Fruit fly (Drosophila melanogaster) Kc167 (cell line): ENCODE data around the gene usp.

Experiments used
- Myc ChIP-seq: fragments of >200 bp; optimal IDR thresholded peaks from 2 replicates; lab custom pipeline; 2017; ENCODE audit warnings: missing external identifiers
- Sin3A ChIP-seq: fragments of >200 bp; optimal IDR thresholded peaks from 2 replicates; lab custom pipeline; 2018; ENCODE audit warnings: missing external identifiers
- h ChIP-seq: fragments of >200 bp; optimal IDR thresholded peaks from 3 replicates; lab custom pipeline; 2018; ENCODE audit warnings: missing external identifiers
- insv ChIP-seq: fragments of >200 bp; optimal IDR thresholded peaks from 3 replicates; lab custom pipeline; 2018; ENCODE audit warnings: missing external identifiers
- psq ChIP-seq: fragments of >200 bp; optimal IDR thresholded peaks from 2 replicates; lab custom pipeline; 2017; ENCODE audit warnings: missing external identifiers
- ttk ChIP-seq: sonication (Bioruptor generic); optimal IDR thresholded peaks from 2 replicates; lab custom pipeline; 2017; ENCODE audit warnings: missing external identifiers

Gene usp

DNA sequence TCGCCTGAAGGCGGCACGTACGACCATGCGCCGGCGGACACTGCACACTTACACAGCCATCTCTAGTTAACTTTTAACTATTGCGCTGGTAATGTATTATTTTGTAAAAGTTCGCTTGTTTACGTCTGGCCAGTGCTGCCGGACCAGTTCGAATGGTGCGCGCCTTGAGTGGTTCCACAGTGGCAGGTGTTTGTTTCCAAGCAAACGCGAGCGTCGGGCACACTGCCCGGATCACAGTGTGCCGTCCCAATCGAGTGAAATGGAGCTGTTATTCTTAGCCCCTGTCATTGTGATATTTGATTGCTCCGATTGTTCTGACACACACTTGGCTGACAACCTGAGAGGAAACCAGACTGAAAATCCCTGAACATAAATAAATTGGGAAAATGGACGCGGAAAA is 31.2 kb upstream of the usp start, which contains the start of gene CG4199:
TSS of gene CG4199 (minus strand) at position 159 of the 400 bp plus-strand sequence.
- TF ChIP-seq Myc (lab: Kevin White, UChicago) (no peak), h (no peak), ttk (no peak), insv (no peak), psq (no peak), Sin3A (lab: Kevin White, UChicago) (no peak)

DNA sequence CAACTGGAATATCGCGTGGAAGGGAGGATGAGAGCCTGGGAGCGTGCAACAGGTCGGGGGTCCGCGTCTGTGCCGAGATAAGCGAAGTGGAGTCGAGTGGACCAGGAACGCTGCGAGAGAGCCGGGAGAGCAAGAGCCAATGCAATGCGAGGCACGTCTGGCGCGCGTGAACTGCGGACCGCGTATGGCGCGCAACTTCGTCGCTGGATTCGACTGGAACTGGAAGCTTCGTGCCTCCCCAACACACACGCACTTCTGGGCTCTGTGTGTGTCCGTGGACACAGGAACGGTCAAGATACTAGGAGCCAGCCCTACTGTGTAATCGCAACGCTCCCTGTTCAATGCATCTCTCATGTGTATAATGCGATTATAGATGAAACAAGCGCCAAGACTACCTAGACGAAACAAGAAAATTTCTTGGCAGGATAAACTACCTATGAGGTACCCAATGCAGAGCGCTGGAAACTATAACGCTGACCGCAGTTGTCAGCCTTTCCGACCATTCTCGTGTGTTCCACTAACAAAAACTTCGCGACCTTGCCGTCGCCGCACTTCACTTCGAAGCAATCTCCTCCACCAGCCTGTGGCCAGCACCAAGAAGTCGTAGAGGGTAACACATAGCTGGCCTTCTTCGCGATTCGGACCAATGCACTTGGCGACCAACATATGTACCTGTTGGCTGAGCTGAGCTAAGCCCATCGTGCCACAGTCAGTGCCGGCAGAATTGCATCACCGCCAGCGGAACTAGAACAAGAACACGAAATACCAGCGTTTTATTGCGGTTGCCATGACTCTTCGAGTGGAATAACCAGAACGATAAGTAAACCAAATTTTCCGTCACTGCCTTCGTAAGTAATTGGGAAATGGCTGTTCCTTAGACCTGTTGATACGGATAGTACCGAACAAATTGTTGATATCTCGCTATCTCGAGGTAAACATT is 30.0 kb upstream of the usp start, which contains the start of gene Rtca:
TSS of gene Rtca (plus strand) at position 536 of the 940 bp plus-strand sequence.
- no peak for TF ChIP-seq psq
- no peak for TF ChIP-seq insv
- no peak for TF ChIP-seq Sin3A (lab: Kevin White, UChicago)
- no peak for TF ChIP-seq Myc (lab: Kevin White, UChicago)
- TF ChIP-seq ttk = no peak

DNA sequence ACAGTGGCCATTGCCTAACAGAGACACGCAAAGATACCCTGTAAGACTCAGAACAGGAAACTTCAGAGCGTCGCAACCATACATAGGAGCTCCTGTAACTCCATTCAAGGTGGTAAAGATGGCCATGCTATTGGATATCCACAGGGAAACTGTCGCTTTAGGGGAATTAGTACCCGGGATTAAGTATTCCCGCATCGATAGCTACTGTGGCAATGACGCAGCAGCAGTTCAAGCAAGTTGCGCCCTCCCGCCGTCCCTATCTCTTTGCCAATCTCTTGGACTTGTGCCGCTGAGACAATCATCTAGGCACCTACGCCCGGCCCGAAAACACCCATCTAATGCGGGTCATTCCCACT is 28.6 kb upstream of the usp start:
- TF ChIP-seq ttk (no peak), h (no peak), Sin3A (lab: Kevin White, UChicago) (no peak), psq (no peak), insv (no peak), Myc (lab: Kevin White, UChicago) (no peak)

DNA sequence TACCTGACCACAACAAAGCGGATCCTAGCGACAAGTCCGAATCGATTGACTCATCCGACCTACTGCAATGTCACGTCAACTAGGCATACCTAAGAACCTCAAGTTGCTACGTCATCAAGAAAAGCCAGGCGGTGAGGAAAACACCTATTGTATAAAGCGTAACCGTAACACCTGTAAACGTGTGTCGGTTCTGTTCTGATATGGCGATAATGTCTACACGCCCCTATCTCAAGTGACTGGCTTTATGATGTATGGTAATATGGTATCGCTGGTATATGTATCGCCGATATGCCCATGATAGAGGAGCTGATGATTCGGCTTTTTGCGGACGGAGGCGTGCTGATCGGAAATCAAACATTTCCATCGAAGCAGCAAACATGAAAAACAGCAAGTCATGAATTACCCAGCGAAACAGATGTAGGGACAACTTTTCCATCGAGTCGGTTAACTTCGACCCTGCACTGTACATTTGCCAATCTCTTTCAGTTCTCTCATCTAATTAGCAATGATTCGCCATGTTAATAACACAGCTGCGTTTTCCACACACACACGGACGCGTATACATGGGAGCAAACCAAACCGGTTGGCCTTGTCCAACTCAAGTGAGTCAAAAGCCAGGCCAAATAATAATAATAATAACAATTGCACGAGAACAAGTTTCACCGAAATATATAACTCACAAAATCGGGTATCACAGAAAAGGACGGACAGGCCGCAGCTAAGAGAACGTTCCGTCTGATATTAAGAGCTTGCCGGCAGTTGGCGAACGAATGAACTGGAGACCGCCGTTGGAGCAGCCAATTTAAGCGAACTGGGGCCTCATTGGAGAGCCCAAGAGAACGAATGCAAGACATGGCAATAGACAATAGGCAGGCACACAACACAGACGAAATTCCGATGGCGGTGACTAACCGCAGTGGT is 27.9 kb upstream of the usp start:
- TF ChIP-seq Myc (lab: Kevin White, UChicago) = no peak
- TF ChIP-seq psq = no peak
- TF ChIP-seq h = no peak
- no peak for TF ChIP-seq Sin3A (lab: Kevin White, UChicago)
- no peak for TF ChIP-seq insv
- no peak for TF ChIP-seq ttk

DNA sequence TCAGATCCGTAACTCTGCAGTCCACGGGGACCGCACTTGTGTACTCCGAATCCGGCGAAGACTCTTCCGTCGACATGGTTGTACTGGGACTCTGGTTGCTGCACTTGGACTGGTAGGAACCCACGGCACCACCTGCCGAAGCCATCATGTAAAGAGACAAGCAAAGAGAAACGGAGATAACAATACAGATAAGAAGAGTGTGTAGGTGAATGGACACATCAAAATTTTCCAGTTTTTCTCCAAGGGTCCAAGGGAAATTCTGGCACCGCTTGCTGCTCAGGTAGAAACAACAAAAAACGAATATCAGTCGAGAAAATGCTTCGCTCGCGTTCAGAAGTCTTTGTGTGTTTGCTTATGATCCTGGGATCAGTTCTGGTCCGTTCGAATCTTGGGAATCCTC is 26.2 kb upstream of the usp start, which contains the start of gene CG4194:
TSS of gene CG4194 (plus strand) at position 301 of the 400 bp plus-strand sequence.
- TF ChIP-seq Myc (lab: Kevin White, UChicago) = no peak
- no peak for TF ChIP-seq Sin3A (lab: Kevin White, UChicago)
- no peak for TF ChIP-seq psq
- TF ChIP-seq h = no peak
- no peak for TF ChIP-seq insv
- no peak for TF ChIP-seq ttk

DNA sequence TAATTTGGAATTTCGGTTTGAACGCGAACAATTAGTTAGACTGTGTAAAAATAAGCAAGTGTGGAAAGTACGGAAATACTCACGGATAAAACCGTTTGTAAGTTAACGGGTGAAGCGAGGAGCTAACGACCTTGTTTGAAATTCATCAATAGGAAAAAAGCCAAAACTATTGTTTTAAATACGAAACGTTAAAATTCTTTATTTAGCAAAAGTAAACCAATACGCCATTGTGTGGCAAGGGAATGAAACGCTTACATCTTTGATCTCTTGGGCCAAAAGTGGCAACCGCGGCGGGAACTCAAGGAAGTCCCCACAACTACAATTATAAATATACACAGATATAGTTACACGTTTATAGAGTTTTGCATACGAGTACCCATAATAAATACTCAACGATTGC is 24.1 kb upstream of the usp start, which contains the start of gene CG14054:
TSS of gene CG14054 (minus strand) at position 101 of the 400 bp plus-strand sequence.
- no peak for TF ChIP-seq Sin3A (lab: Kevin White, UChicago)
- no peak for TF ChIP-seq h
- TF ChIP-seq insv = no peak

DNA sequence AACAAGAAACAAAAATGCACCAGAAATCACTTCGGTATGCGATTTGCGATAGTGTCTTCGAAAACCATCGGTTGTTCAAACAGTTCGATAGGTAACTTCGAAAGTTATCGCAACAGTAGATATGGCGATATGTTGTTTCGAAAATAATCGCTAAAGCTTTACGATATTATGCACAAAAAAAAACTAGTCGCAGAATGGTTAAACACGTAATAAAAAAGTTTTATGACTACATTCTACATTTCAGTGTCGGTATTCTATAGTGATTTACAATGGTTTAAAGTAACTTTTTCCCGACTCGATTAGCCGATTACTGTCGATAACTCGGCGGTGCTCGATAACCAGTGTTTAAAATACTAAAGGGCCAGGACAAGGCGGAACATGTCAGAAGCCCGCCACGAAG is 23.0 kb upstream of the usp start, which contains the start of gene CG4281:
TSS of gene CG4281 (minus strand) at position 70 of the 400 bp plus-strand sequence.
- no peak for TF ChIP-seq Myc (lab: Kevin White, UChicago)
- TF ChIP-seq insv = no peak
- no peak for TF ChIP-seq Sin3A (lab: Kevin White, UChicago)
- TF ChIP-seq ttk = no peak

DNA sequence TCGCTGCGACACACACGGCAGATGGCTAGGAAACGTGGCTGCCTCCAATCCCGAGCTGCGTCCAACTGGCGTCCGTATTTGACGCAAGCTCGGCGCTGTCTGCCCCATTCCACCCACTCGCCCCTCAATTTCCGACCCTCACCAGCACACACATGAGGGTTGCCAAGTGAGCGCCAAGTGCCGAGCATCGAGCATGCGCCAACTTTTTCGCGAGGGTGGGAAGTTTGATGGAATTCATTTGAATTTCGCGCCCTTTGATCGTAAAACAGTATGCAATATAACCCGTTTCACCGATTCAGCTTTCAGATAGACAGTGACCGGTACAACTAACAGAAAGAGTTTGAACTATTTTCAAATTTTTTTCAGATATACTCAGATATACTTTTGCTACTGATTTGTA is 19.7 kb upstream of the usp start, which contains the start of gene Sik2:
TSS of gene Sik2 (minus strand) at position 67 of the 400 bp plus-strand sequence.
- TF ChIP-seq ttk (no peak), Sin3A (lab: Kevin White, UChicago) (no peak), insv (no peak), psq (no peak), h (no peak), Myc (lab: Kevin White, UChicago) (no peak)

DNA sequence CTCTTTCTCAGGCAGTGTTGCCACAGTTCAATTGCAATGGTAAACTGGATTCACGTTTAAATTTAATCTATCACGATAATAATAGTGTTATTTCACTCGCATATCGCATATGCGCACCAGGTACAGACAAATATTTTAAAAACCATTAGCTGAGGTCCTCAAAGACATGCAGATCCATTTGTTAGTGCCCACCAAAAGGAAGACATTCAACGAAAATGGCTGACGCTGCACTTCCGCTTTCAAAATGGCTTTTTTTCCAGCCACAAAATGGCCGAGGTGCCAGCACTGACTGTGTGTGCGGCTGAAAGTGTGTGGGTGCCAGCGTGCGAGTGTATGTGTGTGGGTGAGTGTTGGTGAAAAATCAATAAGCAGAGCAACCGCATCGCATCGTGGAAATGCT is 19.0 kb upstream of the usp start:
- TF ChIP-seq Myc (lab: Kevin White, UChicago) (no peak), psq (no peak), insv (no peak), ttk (no peak), Sin3A (lab: Kevin White, UChicago) (no peak), h (no peak)

DNA sequence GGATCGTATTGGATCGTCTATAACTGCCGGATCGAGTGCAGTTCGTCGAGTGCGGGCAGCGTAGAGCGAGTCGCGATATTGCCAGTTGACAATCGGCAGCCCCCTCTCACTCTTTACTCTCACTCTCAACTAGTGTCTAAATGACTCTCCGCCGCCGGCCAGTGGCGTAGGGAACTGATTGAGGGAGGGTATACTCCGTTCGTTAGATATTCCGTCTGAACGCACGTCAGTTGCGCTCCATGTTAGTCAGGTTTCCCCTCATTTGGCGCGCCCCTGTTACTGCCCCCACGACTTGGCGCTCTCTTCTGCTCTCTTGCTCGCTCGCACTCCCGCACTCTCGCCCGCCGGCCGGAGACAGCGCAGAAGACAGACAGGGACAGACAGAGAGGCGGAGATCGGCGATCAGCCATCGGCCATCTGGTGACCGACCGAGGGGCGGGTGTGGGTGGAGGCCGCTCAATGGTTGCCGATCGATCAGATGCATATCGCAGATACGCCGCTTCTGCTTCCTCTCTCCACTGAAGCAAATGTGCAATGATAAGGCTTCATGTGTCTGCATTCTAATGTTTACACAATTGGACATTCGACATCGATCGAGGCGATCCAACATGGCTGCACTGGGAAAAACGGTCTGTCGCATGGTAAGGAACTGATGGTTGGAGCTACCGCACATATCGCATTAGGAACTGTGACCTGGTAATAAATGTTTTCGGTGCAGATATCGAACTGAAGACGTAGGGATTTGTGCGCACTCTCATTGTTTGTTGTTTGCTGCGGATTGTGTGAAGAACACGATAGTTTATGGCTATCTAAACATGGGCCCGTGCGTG is 8.2 kb upstream of the usp start, which contains the start of gene moody:
TSS of gene moody (minus strand) at position 51 of the 830 bp plus-strand sequence.
- TF ChIP-seq psq (no peak), Sin3A (lab: Kevin White, UChicago) (no peak), h (no peak), insv (no peak), Myc (lab: Kevin White, UChicago) (no peak)

DNA sequence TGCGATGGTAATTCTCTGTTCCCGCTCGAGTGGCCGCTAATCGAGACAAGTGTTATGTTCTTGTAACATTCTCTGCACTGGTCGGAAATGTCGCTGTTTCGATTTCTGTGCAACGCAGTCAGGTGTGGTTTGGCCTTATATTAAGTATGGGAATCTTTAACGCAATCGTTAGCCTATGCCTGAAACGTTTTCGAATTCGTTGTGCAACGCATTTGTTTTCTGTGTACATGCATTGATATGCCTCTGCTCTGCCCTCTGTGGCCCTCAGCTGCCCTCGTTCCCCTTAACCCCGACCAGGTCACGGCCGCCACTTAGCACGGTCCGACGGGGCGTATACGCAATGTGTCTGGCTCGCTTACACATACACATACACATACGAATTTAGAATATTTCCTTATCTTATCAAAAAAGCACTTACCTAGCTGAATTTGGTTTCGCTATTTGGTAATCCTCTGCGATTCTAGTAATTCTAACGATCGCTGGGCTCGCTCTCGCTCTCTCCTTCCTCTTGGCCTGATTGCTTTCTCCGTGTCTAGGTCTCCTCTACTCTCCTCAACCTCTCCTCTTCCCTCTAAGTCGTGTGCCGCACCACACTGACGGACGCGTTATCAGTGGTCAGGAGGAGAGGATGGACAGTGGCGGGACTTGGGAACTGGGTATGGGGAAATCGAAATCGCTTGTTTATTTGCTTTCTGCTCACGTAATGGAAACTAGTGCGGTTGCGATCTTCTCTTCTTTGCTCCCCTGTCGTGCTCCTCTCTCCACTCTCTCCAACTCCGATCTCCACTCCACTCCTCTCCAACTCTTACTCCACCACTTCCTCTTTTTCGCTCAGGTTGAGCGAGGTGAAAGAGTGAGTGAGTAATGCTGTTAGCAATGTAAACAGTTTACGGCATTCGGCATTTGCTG is 6.9 kb upstream of the usp start:
- TF ChIP-seq psq (no peak), ttk (no peak), insv (no peak)
